Fruit fly (Drosophila melanogaster): Measurements from ENCODE around the gene Pfrx.

Gene Pfrx

DNA sequence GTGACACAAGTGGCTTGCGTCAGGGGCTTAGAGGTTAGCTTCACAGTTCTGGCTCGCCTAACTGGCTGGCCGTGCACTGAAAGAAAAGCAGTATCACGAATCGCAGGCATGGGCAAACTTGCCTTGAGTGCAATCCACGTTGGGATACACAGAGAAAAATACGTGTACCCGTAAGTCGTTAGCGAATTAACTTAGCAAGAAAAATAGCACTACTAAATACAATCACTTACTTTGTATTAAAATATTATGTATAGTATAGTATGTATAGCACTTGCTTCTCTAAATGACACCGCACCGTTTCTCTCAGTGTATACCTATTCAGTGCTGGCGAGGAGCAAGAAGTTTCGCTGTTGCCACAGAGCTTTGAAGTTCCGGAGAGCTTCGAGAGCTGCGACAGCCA lies 42.2 kb upstream of the Pfrx start (continued):
- no peak for TF ChIP-seq CG15696 (tag; optimal IDR thresholded peaks at IDR 0.05)
- no peak for TF ChIP-seq pita (GFP tag; optimal IDR thresholded peaks at IDR 0.05)
- TF ChIP-seq Sin3A (optimal IDR thresholded peaks at IDR 0.05) = no peak
- TF ChIP-seq CG8089 (GFP tag; optimal IDR thresholded peaks at IDR 0.05) = no peak
- no peak for TF ChIP-seq corto (GFP tag; optimal IDR thresholded peaks at IDR 0.05)
- TF ChIP-seq klu (GFP tag; IDR thresholded peaks at IDR 0.05) = no peak
- no peak for TF ChIP-seq crp (GFP tag; optimal IDR thresholded peaks at IDR 0.05)
- TF ChIP-seq chm (GFP tag; IDR thresholded peaks at IDR 0.05) = no peak
- TF ChIP-seq CG7987 (GFP tag; optimal IDR thresholded peaks at IDR 0.05) = no peak
- no peak for TF ChIP-seq lola (GFP tag; optimal IDR thresholded peaks at IDR 0.05)
- TF ChIP-seq da (GFP tag; optimal IDR thresholded peaks at IDR 0.05) = no peak
- no peak for TF ChIP-seq NC2α (GFP tag; optimal IDR thresholded peaks at IDR 0.05)
- TF ChIP-seq onecut (GFP tag; IDR thresholded peaks at IDR 0.05) = peak; percentile 30; the same call in 1 of the 2 replicates
- TF ChIP-seq Spps (tag; optimal IDR thresholded peaks at IDR 0.05) = no peak
- no peak for TF ChIP-seq CG12942 (GFP tag; optimal IDR thresholded peaks at IDR 0.05)
- no peak for TF ChIP-seq TFAM (GFP tag; optimal IDR thresholded peaks at IDR 0.05)
- no peak for TF ChIP-seq CG8290 (GFP tag; optimal IDR thresholded peaks at IDR 0.05)
- TF ChIP-seq CG8290 (tag; optimal IDR thresholded peaks at IDR 0.05) = peak in 1 of 2 experiments; percentile 67
- TF ChIP-seq CG1792 (GFP tag; optimal IDR thresholded peaks at IDR 0.05) = no peak
- TF ChIP-seq Hand (GFP tag; optimal IDR thresholded peaks at IDR 0.05) = peak; percentile 65
- no peak for TF ChIP-seq usp (GFP tag; optimal IDR thresholded peaks at IDR 0.05)
- TF ChIP-seq Dref (GFP tag; IDR thresholded peaks at IDR 0.05) = no peak
- TF ChIP-seq CG15479 (GFP tag; optimal IDR thresholded peaks at IDR 0.05) = no peak
- no peak for TF ChIP-seq Ets97D (GFP tag; optimal IDR thresholded peaks at IDR 0.05)
- TF ChIP-seq CG3407 (GFP tag; optimal IDR thresholded peaks at IDR 0.05) = no peak
- TF ChIP-seq C15 (GFP tag; IDR thresholded peaks at IDR 0.05) = no peak
- TF ChIP-seq CG8359 (GFP tag; optimal IDR thresholded peaks at IDR 0.05; ENCODE audit: borderline replicate concordance) = no peak
- TF ChIP-seq sd (tag; optimal IDR thresholded peaks at IDR 0.05) = no peak
- TF ChIP-seq CG10565 (GFP tag; optimal IDR thresholded peaks at IDR 0.05) = no peak
- no peak for TF ChIP-seq CG7786 (GFP tag; optimal IDR thresholded peaks at IDR 0.05)
- no peak for TF ChIP-seq CG31388 (GFP tag; optimal IDR thresholded peaks at IDR 0.05)
- TF ChIP-seq HLHmδ (GFP tag; optimal IDR thresholded peaks at IDR 0.05) = no peak
- TF ChIP-seq Optix (GFP tag; IDR thresholded peaks at IDR 0.05) = no peak
- TF ChIP-seq wdn (GFP tag; IDR thresholded peaks at IDR 0.05) = no peak
- no peak for TF ChIP-seq trh (GFP tag; optimal IDR thresholded peaks at IDR 0.05)
- peak; percentile 14 for TF ChIP-seq az2 (GFP tag; optimal IDR thresholded peaks at IDR 0.05)
- no peak; the same call in 2 of the 3 replicates for TF ChIP-seq CG7357 (GFP tag; IDR thresholded peaks at IDR 0.05)
- TF ChIP-seq chn (GFP tag; optimal IDR thresholded peaks at IDR 0.05) = no peak
- no peak for TF ChIP-seq CG2116 (GFP tag; optimal IDR thresholded peaks at IDR 0.05)
- TF ChIP-seq Bgb (GFP tag; IDR thresholded peaks at IDR 0.05; ENCODE audit: partially characterized antibody) = no peak
- TF ChIP-seq CG32532 (GFP tag; IDR thresholded peaks at IDR 0.05) = peak; percentile 32; the same call in 1 of the 2 replicates
- TF ChIP-seq HHEX (GFP tag; optimal IDR thresholded peaks at IDR 0.05) = peak; percentile 41
- peak; percentile 20 for TF ChIP-seq org-1 (GFP tag; optimal IDR thresholded peaks at IDR 0.05)
- TF ChIP-seq Dbx (GFP tag; IDR thresholded peaks at IDR 0.05) = peak; percentile 50; the same call in 2 of the 3 replicates
- peak; percentile 41 for TF ChIP-seq BtbVII (GFP tag; optimal IDR thresholded peaks at IDR 0.05)
- TF ChIP-seq CG18599 (GFP tag; optimal IDR thresholded peaks at IDR 0.05) = peak; percentile 80
- TF ChIP-seq CG3838 (GFP tag; optimal IDR thresholded peaks at IDR 0.05) = no peak
- TF ChIP-seq unc-4 (GFP tag; IDR thresholded peaks at IDR 0.05; ENCODE audit: partially characterized antibody) = no peak
- peak; percentile 61 for TF ChIP-seq Hmr (GFP tag; optimal IDR thresholded peaks at IDR 0.05)
- TF ChIP-seq CG10979 (tag; optimal IDR thresholded peaks at IDR 0.05) = peak; percentile 38
- TF ChIP-seq CG2712 (tag; optimal IDR thresholded peaks at IDR 0.05) = peak; percentile 35
- peak; percentile 37 for TF ChIP-seq CoRest (tag; optimal IDR thresholded peaks at IDR 0.05)
